Fruit fly (Drosophila melanogaster) whole organism, prepupa: Measurements from ENCODE around the gene Nmd3.

Source experiments
- Blimp-1 ChIP-seq: fragments of 200-800 bp; sonication (Bioruptor generic); optimal IDR thresholded peaks from 3 replicates; lab custom pipeline; 2017; ENCODE audit warnings: missing biosample characterization, missing genetic modification characterization, mild to moderate bottlenecking, moderate library complexity, missing genetic modification reagents
- CG10631 ChIP-seq: fragments of 200-800 bp; sonication (Bioruptor generic); optimal IDR thresholded peaks from 2 replicates; lab custom pipeline; 2016; ENCODE audit warnings: missing biosample characterization, missing genetic modification characterization
- CG10669 ChIP-seq: fragments of 200-800 bp; sonication (Bioruptor generic); optimal IDR thresholded peaks from 3 replicates; lab custom pipeline; 2018; ENCODE audit warnings: missing biosample characterization, mild to moderate bottlenecking, missing genetic modification characterization, moderate library complexity
- CG11762 ChIP-seq: fragments of 200-800 bp; sonication (Bioruptor generic); optimal IDR thresholded peaks from 3 replicates; lab custom pipeline; 2016; ENCODE audit warnings: missing biosample characterization, missing genetic modification characterization; ENCODE audit not compliant: insufficient read depth
- CG11902 ChIP-seq: fragments of 200-800 bp; sonication (Bioruptor generic); optimal IDR thresholded peaks from 3 replicates; lab custom pipeline; 2016; ENCODE audit warnings: missing biosample characterization, missing genetic modification characterization
- CG1621 ChIP-seq: fragments of 200-800 bp; sonication (Bioruptor generic); optimal IDR thresholded peaks from 3 replicates; lab custom pipeline; 2018; ENCODE audit warnings: missing biosample characterization, mild to moderate bottlenecking, missing genetic modification characterization
- CG16779 ChIP-seq: fragments of 200-800 bp; sonication (Bioruptor generic); optimal IDR thresholded peaks from 3 replicates; lab custom pipeline; 2017; ENCODE audit warnings: missing biosample characterization, mild to moderate bottlenecking, missing genetic modification characterization
- CG32006 ChIP-seq: fragments of 200-800 bp; sonication (Bioruptor generic); optimal IDR thresholded peaks from 3 replicates; lab custom pipeline; 2017; ENCODE audit warnings: missing biosample characterization, mild to moderate bottlenecking, missing genetic modification characterization
- CG34406 ChIP-seq: fragments of 200-800 bp; sonication (Bioruptor generic); optimal IDR thresholded peaks from 3 replicates; lab custom pipeline; 2016; ENCODE audit warnings: missing biosample characterization, missing genetic modification characterization
- CG3919 ChIP-seq: fragments of 200-800 bp; sonication (Bioruptor generic); optimal IDR thresholded peaks from 3 replicates; lab custom pipeline; 2016; ENCODE audit warnings: missing biosample characterization, missing genetic modification characterization
- CG4318 ChIP-seq: fragments of 200-800 bp; sonication (Bioruptor generic); optimal IDR thresholded peaks from 3 replicates; lab custom pipeline; 2017; ENCODE audit warnings: missing biosample characterization, mild to moderate bottlenecking, missing genetic modification characterization
- CG6163 ChIP-seq: fragments of 200-800 bp; sonication (Bioruptor generic); IDR thresholded peaks from 3 replicates; pipeline ENCODE4 v1.3.6; 2022; ENCODE audit warnings: missing biosample characterization, missing genetic modification characterization
- CG6276 ChIP-seq: fragments of 200-800 bp; sonication (Bioruptor generic); optimal IDR thresholded peaks from 2 replicates; lab custom pipeline; 2017; ENCODE audit warnings: missing biosample characterization, mild to moderate bottlenecking, missing genetic modification characterization
- CG6792 ChIP-seq: fragments of 200-800 bp; sonication (Bioruptor generic); optimal IDR thresholded peaks from 3 replicates; lab custom pipeline; 2016; ENCODE audit warnings: missing biosample characterization, missing genetic modification characterization
- CG6808 ChIP-seq: fragments of 200-800 bp; sonication (Bioruptor generic); optimal IDR thresholded peaks from 3 replicates; lab custom pipeline; 2017; ENCODE audit warnings: missing biosample characterization, missing genetic modification characterization, mild to moderate bottlenecking, moderate library complexity, missing genetic modification reagents
- CG6854 ChIP-seq: fragments of 200-800 bp; sonication (Bioruptor generic); optimal IDR thresholded peaks from 2 replicates; lab custom pipeline; 2017; ENCODE audit warnings: missing biosample characterization, mild to moderate bottlenecking, missing genetic modification characterization
- CG7368 ChIP-seq: fragments of 200-800 bp; sonication (Bioruptor generic); optimal IDR thresholded peaks from 3 replicates; lab custom pipeline; 2016; ENCODE audit warnings: missing biosample characterization, missing genetic modification characterization
- CG8119 ChIP-seq: fragments of 200-800 bp; sonication (Bioruptor generic); IDR thresholded peaks from 3 replicates; pipeline ENCODE4 v1.3.6; 2022; ENCODE audit warnings: missing biosample characterization, missing genetic modification characterization
- CG9139 ChIP-seq: fragments of 200-800 bp; sonication (Bioruptor generic); optimal IDR thresholded peaks from 3 replicates; lab custom pipeline; 2017; ENCODE audit warnings: missing biosample characterization, mild to moderate bottlenecking, missing genetic modification characterization
- Eip75B ChIP-seq: fragments of 200-800 bp; sonication (Bioruptor generic); optimal IDR thresholded peaks from 3 replicates; lab custom pipeline; 2016; ENCODE audit warnings: missing biosample characterization, missing genetic modification characterization
- Eip78C ChIP-seq: fragments of 200-800 bp; sonication (Bioruptor generic); peaks from one replicate; lab custom pipeline; 2016; ENCODE audit warnings: missing biosample characterization, missing genetic modification characterization
- Ets96B ChIP-seq: fragments of 200-800 bp; optimal IDR thresholded peaks from 2 replicates; lab custom pipeline; 2019; ENCODE audit warnings: missing biosample characterization, mild to moderate bottlenecking, missing genetic modification characterization, moderate library complexity
- Gug ChIP-seq: fragments of 200-800 bp; sonication (Bioruptor generic); IDR thresholded peaks from 2 replicates; pipeline ENCODE4 v1.3.6; 2022; ENCODE audit warnings: missing biosample characterization, missing genetic modification characterization
- Hr39 ChIP-seq: fragments of 200-800 bp; sonication (Bioruptor generic); optimal IDR thresholded peaks from 2 replicates; lab custom pipeline; 2016; ENCODE audit warnings: missing biosample characterization, missing genetic modification characterization
- Hr4 ChIP-seq: fragments of 200-800 bp; sonication (Bioruptor generic); optimal IDR thresholded peaks from 3 replicates; lab custom pipeline; 2016; ENCODE audit warnings: missing biosample characterization, missing genetic modification characterization
- Lpt ChIP-seq: fragments of 200-800 bp; sonication (Bioruptor generic); optimal IDR thresholded peaks from 3 replicates; lab custom pipeline; 2016; ENCODE audit warnings: missing biosample characterization, missing genetic modification characterization
- OdsH ChIP-seq: fragments of 200-800 bp; sonication (Bioruptor generic); optimal IDR thresholded peaks from 3 replicates; lab custom pipeline; 2016; ENCODE audit warnings: missing biosample characterization, missing genetic modification characterization
- Sox102F ChIP-seq: fragments of 200-800 bp; sonication (Bioruptor generic); optimal IDR thresholded peaks from 2 replicates; lab custom pipeline; 2016; ENCODE audit warnings: missing biosample characterization, mild to moderate bottlenecking, missing genetic modification characterization
- Sox14 ChIP-seq: fragments of 200-800 bp; sonication (Bioruptor generic); optimal IDR thresholded peaks from 3 replicates; lab custom pipeline; 2016; ENCODE audit warnings: missing biosample characterization, missing genetic modification characterization
- Sox15 ChIP-seq: fragments of 200-800 bp; sonication (Bioruptor generic); optimal IDR thresholded peaks from 3 replicates; lab custom pipeline; 2016; ENCODE audit warnings: missing biosample characterization, missing genetic modification characterization
- cyc ChIP-seq: fragments of 200-800 bp; sonication (Bioruptor generic); optimal IDR thresholded peaks from 3 replicates; lab custom pipeline; 2016; ENCODE audit warnings: missing biosample characterization, missing genetic modification characterization
- dac ChIP-seq: fragments of 200-800 bp; sonication (Bioruptor generic); optimal IDR thresholded peaks from 2 replicates; lab custom pipeline; 2017; ENCODE audit warnings: missing biosample characterization, mild to moderate bottlenecking, missing genetic modification characterization
- eg ChIP-seq: fragments of 200-800 bp; sonication (Bioruptor generic); IDR thresholded peaks from 3 replicates; pipeline ENCODE4 v1.3.6; 2022; ENCODE audit warnings: missing biosample characterization, missing genetic modification characterization
- fd59A ChIP-seq: fragments of 200-800 bp; sonication (Bioruptor generic); optimal IDR thresholded peaks from 2 replicates; lab custom pipeline; 2017; ENCODE audit warnings: missing biosample characterization, mild to moderate bottlenecking, missing genetic modification characterization, missing genetic modification reagents
- fd85E ChIP-seq: fragments of 200-800 bp; sonication (Bioruptor generic); optimal IDR thresholded peaks from 3 replicates; lab custom pipeline; 2016; ENCODE audit warnings: missing biosample characterization, missing genetic modification characterization
- fkh ChIP-seq: fragments of 200-800 bp; sonication (Bioruptor generic); optimal IDR thresholded peaks from 3 replicates; lab custom pipeline; 2017; ENCODE audit warnings: missing biosample characterization, mild to moderate bottlenecking, missing genetic modification characterization, moderate library complexity
- lz ChIP-seq: fragments of 200-800 bp; sonication (Bioruptor generic); optimal IDR thresholded peaks from 3 replicates; lab custom pipeline; 2016; ENCODE audit warnings: missing biosample characterization, missing genetic modification characterization
- net ChIP-seq: fragments of 200-800 bp; sonication (Bioruptor generic); optimal IDR thresholded peaks from 3 replicates; lab custom pipeline; 2016; ENCODE audit warnings: missing biosample characterization, missing genetic modification characterization
- pdm3 ChIP-seq: fragments of 200-800 bp; sonication (Bioruptor generic); optimal IDR thresholded peaks from 3 replicates; lab custom pipeline; 2016; ENCODE audit warnings: missing biosample characterization, missing genetic modification characterization
- salr ChIP-seq, 2 experiments: fragments of 200-800 bp; sonication (Bioruptor generic); optimal IDR thresholded peaks; 3 replicates each; lab custom pipeline; 2016 to 2018; ENCODE audit warnings: missing biosample characterization in 2 of 2, missing genetic modification characterization in 2 of 2, mild to moderate bottlenecking in 1 of 2
- spab ChIP-seq: fragments of 200-800 bp; sonication (Bioruptor generic); optimal IDR thresholded peaks from 2 replicates; lab custom pipeline; 2017; ENCODE audit warnings: missing biosample characterization, mild to moderate bottlenecking, missing genetic modification characterization, missing genetic modification reagents
- ss ChIP-seq, 2 experiments: fragments of 200-800 bp; sonication (Bioruptor generic); optimal IDR thresholded peaks; 2 replicates in 1 of 2; 3 replicates in 1 of 2; lab custom pipeline; 2017 to 2018; ENCODE audit warnings: mild to moderate bottlenecking in 2 of 2, missing biosample characterization in 2 of 2, missing genetic modification characterization in 2 of 2, moderate library complexity in 1 of 2
- svp ChIP-seq: fragments of 200-800 bp; sonication (Bioruptor generic); peaks from one replicate; lab custom pipeline; 2016; ENCODE audit warnings: missing biosample characterization, missing genetic modification characterization
- topi ChIP-seq: fragments of 200-800 bp; sonication (Bioruptor generic); optimal IDR thresholded peaks from 3 replicates; lab custom pipeline; 2016; ENCODE audit warnings: missing biosample characterization, missing genetic modification characterization
- vri ChIP-seq: fragments of 200-800 bp; sonication (Bioruptor generic); optimal IDR thresholded peaks from 3 replicates; lab custom pipeline; 2016; ENCODE audit warnings: missing biosample characterization, mild to moderate bottlenecking, missing genetic modification characterization

The Nmd3 gene

DNA sequence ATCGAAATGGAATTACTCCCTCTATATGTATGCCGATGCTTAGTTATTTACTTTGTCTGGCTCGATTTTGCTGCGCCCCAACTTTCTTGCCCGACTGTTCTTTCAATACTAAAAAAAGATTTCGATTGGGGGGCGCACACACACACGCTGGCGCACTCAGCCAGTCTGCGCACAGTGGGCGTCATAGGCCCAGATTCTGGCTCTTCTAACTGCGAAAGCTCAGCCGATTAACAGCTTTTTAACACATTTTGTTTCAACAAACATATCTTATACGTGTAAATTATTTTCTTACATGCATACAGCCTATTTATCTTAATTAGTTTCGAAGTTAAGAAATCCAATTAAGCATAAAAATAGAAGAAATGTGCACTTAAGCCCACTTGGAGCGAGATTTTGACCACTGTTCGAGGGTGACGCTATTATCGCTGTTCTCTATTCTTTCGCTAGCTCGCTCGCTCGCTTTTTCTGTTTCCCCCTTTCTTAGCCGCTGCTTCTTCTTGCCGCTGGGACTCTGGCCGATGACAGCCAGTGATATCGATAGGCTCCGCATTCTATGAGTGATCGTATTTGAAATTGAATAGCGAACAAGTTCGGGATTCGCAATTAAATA is 37.8 kb upstream of the Nmd3 start, which contains the start of gene Vinc (continued):
- peak; percentile 67 for TF ChIP-seq Sox15
- TF ChIP-seq vri (GFP tag; lab: Kevin White, UChicago): peak; percentile 56
- peak; percentile 71 for TF ChIP-seq Blimp-1 (GFP tag; lab: Kevin White, UChicago)
- TF ChIP-seq CG11902 (GFP tag; lab: Kevin White, UChicago): peak; percentile 79
- peak; percentile 82 for TF ChIP-seq Sox14 (GFP tag; lab: Kevin White, UChicago)
- peak; percentile 69 for TF ChIP-seq fd59A (GFP tag; lab: Kevin White, UChicago)
- TF ChIP-seq ss (GFP tag; optimal IDR thresholded peaks at IDR 0.05; lab: Kevin White, UChicago): peak; percentile 89 to 93
- TF ChIP-seq CG10631 (GFP tag; lab: Kevin White, UChicago): no peak
- peak; percentile 80 for TF ChIP-seq CG6854 (GFP tag; lab: Kevin White, UChicago)
- TF ChIP-seq spab (GFP tag; lab: Kevin White, UChicago): peak; percentile 87
- peak; percentile 90 for TF ChIP-seq CG3919 (GFP tag; lab: Kevin White, UChicago)
- TF ChIP-seq Eip75B (GFP tag; lab: Kevin White, UChicago): peak; percentile 94
- peak; percentile 93 for TF ChIP-seq CG7368 (GFP tag; lab: Kevin White, UChicago)

DNA sequence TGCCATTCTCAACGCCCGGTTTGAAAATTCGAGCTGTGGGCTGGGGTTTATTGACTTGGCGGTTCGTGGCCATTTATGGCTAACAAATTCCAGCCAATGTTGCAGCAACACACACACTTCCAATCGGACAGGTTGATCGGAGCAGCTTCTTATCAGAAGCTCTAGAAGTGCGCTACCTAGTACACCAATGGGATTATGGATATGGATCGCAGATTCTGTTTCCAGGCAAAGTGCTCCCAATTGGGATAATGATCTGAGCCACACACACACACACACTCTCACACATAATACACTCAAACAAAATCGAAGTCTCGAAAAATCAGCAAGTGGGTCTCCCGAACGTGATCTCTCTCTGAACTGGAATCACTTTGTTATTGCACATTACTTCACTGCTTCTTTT is 37.1 kb upstream of the Nmd3 start:
- TF ChIP-seq CG3919 (GFP tag; lab: Kevin White, UChicago) (no peak), eg (no peak), Eip75B (GFP tag; lab: Kevin White, UChicago) (no peak), Gug (GFP tag; lab: Robert Waterston, UW) (no peak), fd85E (GFP tag; lab: Kevin White, UChicago) (no peak), net (GFP tag; lab: Kevin White, UChicago) (no peak), svp (GFP tag; lab: Kevin White, UChicago) (no peak), CG32006 (no peak), fd59A (GFP tag; lab: Kevin White, UChicago) (no peak), fkh (no peak), CG6792 (GFP tag; lab: Kevin White, UChicago) (no peak), Eip78C (no peak), Blimp-1 (GFP tag; lab: Kevin White, UChicago) (no peak), Ets96B (tag; lab: Kevin White, UChicago) (no peak), CG9139 (GFP tag; lab: Kevin White, UChicago) (no peak), CG1621 (tag; lab: Kevin White, UChicago) (no peak), vri (GFP tag; lab: Kevin White, UChicago) (no peak), salr (GFP tag; optimal IDR thresholded peaks at IDR 0.05; lab: Kevin White, UChicago) (no peak), Lpt (GFP tag; lab: Kevin White, UChicago) (no peak)

DNA sequence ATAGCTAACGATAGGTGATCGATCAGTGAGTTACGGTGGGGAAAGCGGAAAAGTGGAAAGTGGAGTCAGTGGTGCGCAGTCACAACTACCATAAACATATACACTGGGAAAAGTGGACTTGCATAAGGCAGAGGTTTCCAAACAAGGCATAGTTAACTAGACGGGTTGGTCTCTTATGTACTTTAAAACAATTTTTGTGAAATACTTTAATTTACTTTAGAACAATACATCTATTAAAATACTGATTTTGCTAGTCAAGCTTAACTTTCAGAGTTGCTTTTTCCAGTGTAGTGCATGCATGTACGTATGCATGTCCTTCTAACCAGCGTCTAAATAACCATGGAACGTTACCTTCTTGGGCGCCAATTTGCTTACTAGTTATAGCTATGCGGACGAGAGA is 35.4 kb upstream of the Nmd3 start:
- peak; percentile 76 for TF ChIP-seq CG32006
- no peak for TF ChIP-seq topi (GFP tag; lab: Kevin White, UChicago)
- TF ChIP-seq CG8119 (GFP tag; lab: Robert Waterston, UW): peak; percentile 45; the same call in 2 of the 3 replicates
- TF ChIP-seq CG10631 (GFP tag; lab: Kevin White, UChicago): peak; percentile 9
- TF ChIP-seq Sox102F: no peak
- TF ChIP-seq spab (GFP tag; lab: Kevin White, UChicago): no peak
- TF ChIP-seq CG6276: peak; percentile 15
- TF ChIP-seq CG6808 (GFP tag; lab: Kevin White, UChicago): peak; percentile 6
- no peak for TF ChIP-seq pdm3 (GFP tag; lab: Kevin White, UChicago)
- no peak for TF ChIP-seq dac (GFP tag; lab: Kevin White, UChicago)
- TF ChIP-seq CG3919 (GFP tag; lab: Kevin White, UChicago): peak; percentile 38
- peak; percentile 3 for TF ChIP-seq Sox14 (GFP tag; lab: Kevin White, UChicago)
- TF ChIP-seq Hr39: no peak
- no peak for TF ChIP-seq lz
- TF ChIP-seq CG11762 (GFP tag; lab: Kevin White, UChicago): no peak
- TF ChIP-seq fkh: no peak
- TF ChIP-seq cyc (GFP tag; lab: Kevin White, UChicago): no peak
- TF ChIP-seq CG9139 (GFP tag; lab: Kevin White, UChicago): no peak
- TF ChIP-seq CG10669 (GFP tag; lab: Kevin White, UChicago): peak; percentile 5
- no peak for TF ChIP-seq Blimp-1 (GFP tag; lab: Kevin White, UChicago)
- TF ChIP-seq OdsH (GFP tag; lab: Kevin White, UChicago): peak; percentile 43
- TF ChIP-seq CG6792 (GFP tag; lab: Kevin White, UChicago): no peak
- no peak for TF ChIP-seq CG16779 (tag; lab: Kevin White, UChicago)
- peak; percentile 54; the same call in 2 of the 3 replicates for TF ChIP-seq eg
- TF ChIP-seq CG4318 (GFP tag; lab: Kevin White, UChicago): peak; percentile 55
- TF ChIP-seq CG6854 (GFP tag; lab: Kevin White, UChicago): no peak
- peak; percentile 74 for TF ChIP-seq Hr4 (GFP tag; lab: Kevin White, UChicago)
- TF ChIP-seq Eip78C: peak; percentile 75
- peak; percentile 58; the same call in 2 of the 3 replicates for TF ChIP-seq CG6163
- TF ChIP-seq CG34406: no peak
